Fruit fly (Drosophila melanogaster): ENCODE measurements around the gene Phlpp.
A peak's percentile ranks its signal among the peaks of the same experiment; 100 is the strongest.

The Phlpp gene

DNA sequence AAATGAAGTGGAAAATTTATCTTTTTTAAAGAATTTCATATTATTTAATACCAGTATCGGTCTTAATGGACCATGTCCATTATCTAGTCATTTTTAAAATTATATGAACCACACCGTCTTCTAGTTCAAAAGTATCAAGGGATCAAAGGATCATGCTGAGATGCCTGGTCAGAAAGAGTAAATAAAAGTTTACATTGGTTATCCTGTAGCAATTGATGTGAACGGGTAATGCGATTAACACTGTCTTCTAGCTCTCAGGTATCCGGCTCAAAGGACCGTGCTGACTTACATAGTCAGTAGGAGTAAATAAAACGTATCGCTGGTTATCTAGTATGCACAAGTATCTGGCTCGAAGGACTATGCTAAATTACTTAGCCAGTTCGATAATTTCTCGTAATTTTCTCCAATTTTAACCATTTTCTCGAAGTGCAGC is 39.8 kb upstream of the Phlpp start (continued):
- TF ChIP-seq CG5245 (GFP tag; optimal IDR thresholded peaks at IDR 0.05) (no peak), ro (GFP tag; IDR thresholded peaks at IDR 0.05) (no peak), CG10543 (GFP tag; optimal IDR thresholded peaks at IDR 0.05) (no peak), pan (optimal IDR thresholded peaks at IDR 0.05) (no peak), pan (GFP tag; optimal IDR thresholded peaks at IDR 0.05 in 1 of 2, IDR thresholded peaks at IDR 0.05 in 1 of 2) (no peak), CG11247 (GFP tag; IDR thresholded peaks at IDR 0.05) (no peak), cwo (GFP tag; optimal IDR thresholded peaks at IDR 0.05) (no peak), rib (GFP tag; IDR thresholded peaks at IDR 0.05) (no peak), pita (GFP tag; optimal IDR thresholded peaks at IDR 0.05) (no peak), CG8089 (GFP tag; optimal IDR thresholded peaks at IDR 0.05) (no peak), CG30020 (tag; optimal IDR thresholded peaks at IDR 0.05) (no peak), Atf-2 (GFP tag; optimal IDR thresholded peaks at IDR 0.05) (no peak), pfk (GFP tag; optimal IDR thresholded peaks at IDR 0.05) (no peak), B-H1 (GFP tag; IDR thresholded peaks at IDR 0.05) (no peak), dmrt11E (tag; optimal IDR thresholded peaks at IDR 0.05) (no peak), CG10267 (tag; optimal IDR thresholded peaks at IDR 0.05) (peak; percentile 14), pum (GFP tag; optimal IDR thresholded peaks at IDR 0.05) (no peak), Hr78 (GFP tag; optimal IDR thresholded peaks at IDR 0.05) (no peak), scrt (GFP tag; optimal IDR thresholded peaks at IDR 0.05) (no peak), jigr1 (GFP tag; IDR thresholded peaks at IDR 0.05) (no peak), CG14860 (GFP tag; IDR thresholded peaks at IDR 0.05; ENCODE audit: partially characterized antibody) (no peak), Fer3 (tag; optimal IDR thresholded peaks at IDR 0.05) (no peak), Fer1 (GFP tag; optimal IDR thresholded peaks at IDR 0.05) (peak; percentile 24), CG30431 (GFP tag; optimal IDR thresholded peaks at IDR 0.05) (no peak), Antp (GFP tag; optimal IDR thresholded peaks at IDR 0.05) (no peak), Elba2 (GFP tag; optimal IDR thresholded peaks at IDR 0.05) (no peak), sisA (GFP tag; IDR thresholded peaks at IDR 0.05) (no peak), tll (GFP tag; optimal IDR thresholded peaks at IDR 0.05) (no peak), Rfx (GFP tag; IDR thresholded peaks at IDR 0.05) (no peak), CG33213 (GFP tag; optimal IDR thresholded peaks at IDR 0.05) (no peak), CG2202 (tag; optimal IDR thresholded peaks at IDR 0.05) (no peak), HLHmδ (GFP tag; optimal IDR thresholded peaks at IDR 0.05) (no peak), CG30403 (GFP tag; optimal IDR thresholded peaks at IDR 0.05) (peak; percentile 56), tio (GFP tag; optimal IDR thresholded peaks at IDR 0.05) (peak; percentile 47), tup (GFP tag; optimal IDR thresholded peaks at IDR 0.05) (no peak), kah (GFP tag; optimal IDR thresholded peaks at IDR 0.05) (no peak), CG17612 (GFP tag; IDR thresholded peaks at IDR 0.05) (0 out of 2 replicates have a peak, but pooled peaks have one; percentile 6), CG12219 (GFP tag; optimal IDR thresholded peaks at IDR 0.05) (no peak), corto (GFP tag; optimal IDR thresholded peaks at IDR 0.05) (no peak), CG11696 (GFP tag; IDR thresholded peaks at IDR 0.05) (no peak), ems (GFP tag; optimal IDR thresholded peaks at IDR 0.05) (no peak), CG32532 (GFP tag; IDR thresholded peaks at IDR 0.05) (no peak), pho (GFP tag; optimal IDR thresholded peaks at IDR 0.05) (peak; percentile 37), CG17361 (GFP tag; IDR thresholded peaks at IDR 0.05) (peak; percentile 70; the same call in 2 of the 3 replicates), CG9817 (tag; optimal IDR thresholded peaks at IDR 0.05) (no peak), CG8281 (tag; optimal IDR thresholded peaks at IDR 0.05) (no peak), CG1024 (GFP tag; IDR thresholded peaks at IDR 0.05) (no peak), CG16815 (GFP tag; optimal IDR thresholded peaks at IDR 0.05) (peak; percentile 7), CG32767 (GFP tag; IDR thresholded peaks at IDR 0.05) (no peak), CG34422 (GFP tag; IDR thresholded peaks at IDR 0.05) (no peak), CG1792 (GFP tag; optimal IDR thresholded peaks at IDR 0.05) (no peak), croc (GFP tag; conservative IDR thresholded peaks at IDR 0.05) (no peak)

Data from whole organism, embryonic.